Fruit fly (Drosophila melanogaster): ENCODE results near the gene CG10859.

The CG10859 gene

DNA sequence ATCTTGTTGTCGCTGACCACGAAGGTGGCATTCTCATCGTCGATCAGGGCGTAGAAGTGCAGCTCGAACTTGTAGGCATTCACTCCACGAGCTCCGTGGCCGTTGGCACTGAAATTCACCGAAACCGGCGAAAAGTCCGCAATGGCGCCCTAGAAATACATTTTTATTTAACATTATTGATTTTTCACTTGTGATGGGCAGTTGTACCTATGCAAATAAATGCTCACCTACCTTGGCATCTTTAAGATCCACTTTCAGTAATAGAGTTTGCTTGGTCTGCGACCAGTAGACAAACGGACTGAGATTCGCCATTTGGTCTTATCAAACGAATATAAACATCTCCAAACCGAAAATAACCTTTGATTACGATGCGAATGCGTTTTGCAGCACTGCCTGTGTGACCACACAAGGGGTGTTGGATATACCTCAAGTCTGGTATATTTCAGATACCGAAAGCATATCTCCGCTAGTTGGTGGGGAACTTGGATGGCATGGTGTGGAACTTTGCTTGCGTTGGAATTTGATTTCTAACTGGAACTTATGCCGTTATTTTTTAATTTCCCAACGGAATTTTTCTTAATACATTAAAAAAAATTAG, 46.9 kb upstream of the CG10859 start, which contains the start of gene Hacd2 (continued):
- no peak for TF ChIP-seq CG4404 (GFP tag; IDR thresholded peaks at IDR 0.05)
- peak; percentile 76 for TF ChIP-seq Ets65A (GFP tag)
- TF ChIP-seq CG17612 (GFP tag; IDR thresholded peaks at IDR 0.05), result no peak
- TF ChIP-seq Dref (GFP tag; IDR thresholded peaks at IDR 0.05), result peak; percentile 39
- TF ChIP-seq grau (tag; optimal IDR thresholded peaks at IDR 0.05), result no peak
- TF ChIP-seq CG34422 (GFP tag; IDR thresholded peaks at IDR 0.05), result peak; percentile 51; the same call in 1 of the 3 replicates
- TF ChIP-seq tin (GFP tag; optimal IDR thresholded peaks at IDR 0.05), result peak; percentile 6
- peak; percentile 39 for TF ChIP-seq her (GFP tag; optimal IDR thresholded peaks at IDR 0.05)
- peak; percentile 57 for TF ChIP-seq grn (GFP tag; optimal IDR thresholded peaks at IDR 0.05)
- peak; percentile 31 for TF ChIP-seq Dek (tag; optimal IDR thresholded peaks at IDR 0.05)
- no peak for TF ChIP-seq CG13894 (tag; optimal IDR thresholded peaks at IDR 0.05)
- no peak for TF ChIP-seq dmrt99B (tag; optimal IDR thresholded peaks at IDR 0.05)
- TF ChIP-seq Kr (GFP tag; optimal IDR thresholded peaks at IDR 0.05), result no peak
- TF ChIP-seq CG10462 (GFP tag; optimal IDR thresholded peaks at IDR 0.05), result no peak
- no peak for TF ChIP-seq CG4730 (GFP tag; IDR thresholded peaks at IDR 0.05)
- peak; percentile 3 for TF ChIP-seq Max (GFP tag; optimal IDR thresholded peaks at IDR 0.05)
- TF ChIP-seq pho (GFP tag; optimal IDR thresholded peaks at IDR 0.05), result peak; percentile 39
- TF ChIP-seq Antp (GFP tag; optimal IDR thresholded peaks at IDR 0.05), result peak; percentile 38
- TF ChIP-seq Oli (tag; optimal IDR thresholded peaks at IDR 0.05), result no peak
- TF ChIP-seq dm (GFP tag; optimal IDR thresholded peaks at IDR 0.05), result peak; percentile 24
- peak; percentile 29 for TF ChIP-seq CG13123 (GFP tag; optimal IDR thresholded peaks at IDR 0.05)
- TF ChIP-seq CG17802 (tag; optimal IDR thresholded peaks at IDR 0.05), result no peak
- 0 out of 2 replicates have a peak, but pooled peaks have one; percentile 18 for TF ChIP-seq CG31441 (GFP tag; IDR thresholded peaks at IDR 0.05)
- no peak for TF ChIP-seq trh (GFP tag; optimal IDR thresholded peaks at IDR 0.05)
- TF ChIP-seq Hsf (GFP tag; optimal IDR thresholded peaks at IDR 0.05), result peak; percentile 24
- peak in 1 of 2 experiments; percentile 77 for TF ChIP-seq Pdp1 (GFP tag; optimal IDR thresholded peaks at IDR 0.05)
- peak; percentile 51 for TF ChIP-seq MESR4 (GFP tag; optimal IDR thresholded peaks at IDR 0.05)
- TF ChIP-seq Dad (GFP tag; optimal IDR thresholded peaks at IDR 0.05), result peak; percentile 65
- no peak for TF ChIP-seq Sox102F (GFP tag; optimal IDR thresholded peaks at IDR 0.05)
- peak; percentile 57 for TF ChIP-seq phol (tag; optimal IDR thresholded peaks at IDR 0.05)
- TF ChIP-seq CG6683 (GFP tag; optimal IDR thresholded peaks at IDR 0.05), result no peak
- no peak for TF ChIP-seq CG8478 (optimal IDR thresholded peaks at IDR 0.05)
- peak; percentile 19 for TF ChIP-seq PHDP (tag; optimal IDR thresholded peaks at IDR 0.05)
- TF ChIP-seq CG13287 (GFP tag; IDR thresholded peaks at IDR 0.05; ENCODE audit: partially characterized antibody), result peak; percentile 74; the same call in 1 of the 2 replicates
- no peak for TF ChIP-seq CG11085 (GFP tag; IDR thresholded peaks at IDR 0.05)
- no peak for TF ChIP-seq CG12391 (tag; optimal IDR thresholded peaks at IDR 0.05)
- TF ChIP-seq hth (optimal IDR thresholded peaks at IDR 0.05), result no peak
- peak; percentile 65 for TF ChIP-seq CoRest (tag; optimal IDR thresholded peaks at IDR 0.05)
- no peak for TF ChIP-seq fru (optimal IDR thresholded peaks at IDR 0.05)
- TF ChIP-seq Fer2 (tag; optimal IDR thresholded peaks at IDR 0.05), result no peak
- TF ChIP-seq Opbp (GFP tag; IDR thresholded peaks at IDR 0.05; ENCODE audit: partially characterized antibody), result peak; percentile 61; the same call in 2 of the 3 replicates
- TF ChIP-seq MTF-1 (GFP tag; optimal IDR thresholded peaks at IDR 0.05; ENCODE audit: borderline replicate concordance), result no peak
- TF ChIP-seq CTCF (GFP tag; optimal IDR thresholded peaks at IDR 0.05), result peak; percentile 75
- TF ChIP-seq Lpt (GFP tag; optimal IDR thresholded peaks at IDR 0.05), result no peak
- no peak for TF ChIP-seq CG4360 (GFP tag; IDR thresholded peaks at IDR 0.05)
- TF ChIP-seq jumu (GFP tag; optimal IDR thresholded peaks at IDR 0.05), result peak; percentile 10
- peak; percentile 71 for TF ChIP-seq CG3847 (GFP tag; IDR thresholded peaks at IDR 0.05)
- TF ChIP-seq mam (GFP tag; optimal IDR thresholded peaks at IDR 0.05), result peak; percentile 41
- 0 out of 2 replicates have a peak, but pooled peaks have one; percentile 10 for TF ChIP-seq ssp (GFP tag; IDR thresholded peaks at IDR 0.05)
- TF ChIP-seq CG9437 (GFP tag; optimal IDR thresholded peaks at IDR 0.05), result peak; percentile 34
- no peak for TF ChIP-seq CG8924 (tag; optimal IDR thresholded peaks at IDR 0.05)
- TF ChIP-seq CG13296 (GFP tag; optimal IDR thresholded peaks at IDR 0.05), result no peak

Measured in whole organism, embryonic.